Fruit fly (Drosophila melanogaster): Measurements from ENCODE around the gene CG7218.

dm6 chr3R:18130720-18131119, 33.5 kb downstream of the CG7218 start:
- no peak for TF ChIP-seq CG8478 (optimal IDR thresholded peaks at IDR 0.05)
- TF ChIP-seq EcR (GFP tag; optimal IDR thresholded peaks at IDR 0.05): no peak
- TF ChIP-seq Dll (optimal IDR thresholded peaks at IDR 0.05): no peak
- TF ChIP-seq usp (GFP tag; optimal IDR thresholded peaks at IDR 0.05): no peak
- TF ChIP-seq pan (optimal IDR thresholded peaks at IDR 0.05): no peak

Measured in whole organism.